Worm (Caenorhabditis elegans): Measurements from ENCODE around the gene T10F2.5.

Gene T10F2.5

DNA sequence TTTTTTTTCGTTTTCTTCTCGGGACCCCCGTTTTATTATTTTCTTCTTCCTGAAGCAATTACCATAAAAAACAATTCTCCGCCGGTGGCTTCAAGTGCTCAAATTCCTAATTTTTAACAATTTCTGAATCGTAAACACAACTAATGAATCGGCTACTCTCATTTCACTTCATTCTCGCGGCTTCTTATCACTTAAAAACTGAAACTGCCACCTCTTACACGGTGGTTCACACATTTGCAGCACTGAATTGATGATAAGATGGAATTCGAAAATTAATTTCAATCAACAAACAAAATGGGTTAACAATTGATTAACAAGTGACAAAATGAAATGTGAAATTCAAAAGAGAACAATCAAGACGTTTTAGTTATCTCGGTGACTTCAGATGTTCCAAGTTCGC, 22.3 kb downstream of the T10F2.5 start:
- TF ChIP-seq tbx-11 (GFP tag; IDR thresholded peaks at IDR 0.05) (no peak), ceh-13 (GFP tag; optimal IDR thresholded peaks at IDR 0.05) (no peak), ets-7 (tag; optimal IDR thresholded peaks at IDR 0.05) (no peak), tbx-37 (GFP tag; conservative IDR thresholded peaks at IDR 0.05) (no peak), aly-1 (tag; optimal IDR thresholded peaks at IDR 0.05) (no peak), hmg-4 (GFP tag; optimal IDR thresholded peaks at IDR 0.05) (no peak), F13C5.2 (tag; optimal IDR thresholded peaks at IDR 0.05) (no peak), B0310.2 (tag; optimal IDR thresholded peaks at IDR 0.05) (no peak), ama-1 (optimal IDR thresholded peaks at IDR 0.05) (no peak), pes-1 (GFP tag; IDR thresholded peaks at IDR 0.05) (no peak), flt-1 (GFP tag; IDR thresholded peaks at IDR 0.05) (no peak), ceh-36 (tag; optimal IDR thresholded peaks at IDR 0.05) (no peak), sea-1 (GFP tag; conservative IDR thresholded peaks at IDR 0.05) (no peak), scrt-1 (GFP tag; IDR thresholded peaks at IDR 0.05) (no peak)

DNA sequence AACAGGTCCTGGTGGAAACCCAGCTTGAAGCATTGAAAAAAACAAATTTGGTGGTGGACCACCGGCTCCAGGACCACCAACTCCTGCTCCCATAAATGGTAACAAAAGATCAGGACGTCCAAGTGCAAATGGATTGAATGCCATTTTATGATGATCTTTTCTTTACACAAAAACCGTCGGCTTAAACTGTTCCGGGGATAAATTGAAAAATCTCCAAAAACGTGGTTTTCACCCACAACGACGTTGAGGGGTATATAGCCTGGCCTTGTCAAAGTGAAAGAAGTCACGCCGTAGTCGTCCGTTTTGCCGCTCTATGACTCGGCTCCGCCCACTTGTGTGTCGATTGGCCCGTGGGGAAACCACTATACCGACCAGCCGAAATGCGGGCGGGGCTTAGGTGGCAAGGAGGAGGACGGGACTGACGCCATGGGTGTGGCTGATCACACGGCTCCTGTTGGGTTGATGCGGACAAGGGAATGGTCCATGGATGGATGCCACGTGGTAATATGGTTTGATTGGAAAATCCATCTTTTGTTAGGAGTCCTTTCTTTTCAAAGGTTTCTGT, 23.3 kb downstream of the T10F2.5 start, which contains the start of gene tbx-2:
Gene tbx-2, minus strand, starts transcription at position 264 of the 565 bp plus-strand sequence.
- TF ChIP-seq sea-1 (GFP tag; conservative IDR thresholded peaks at IDR 0.05), result 0 out of 2 replicates have a peak, but pooled peaks have one; percentile 26
- no peak for TF ChIP-seq hnd-1 (tag; optimal IDR thresholded peaks at IDR 0.05)
- no peak for TF ChIP-seq B0310.2 (tag; optimal IDR thresholded peaks at IDR 0.05)
- TF ChIP-seq scrt-1 (GFP tag; IDR thresholded peaks at IDR 0.05), result 0 out of 2 replicates have a peak, but pooled peaks have one; percentile 62
- no peak for TF ChIP-seq tbx-11 (GFP tag; IDR thresholded peaks at IDR 0.05)
- peak; percentile 17 for TF ChIP-seq aly-1 (tag; optimal IDR thresholded peaks at IDR 0.05)

DNA sequence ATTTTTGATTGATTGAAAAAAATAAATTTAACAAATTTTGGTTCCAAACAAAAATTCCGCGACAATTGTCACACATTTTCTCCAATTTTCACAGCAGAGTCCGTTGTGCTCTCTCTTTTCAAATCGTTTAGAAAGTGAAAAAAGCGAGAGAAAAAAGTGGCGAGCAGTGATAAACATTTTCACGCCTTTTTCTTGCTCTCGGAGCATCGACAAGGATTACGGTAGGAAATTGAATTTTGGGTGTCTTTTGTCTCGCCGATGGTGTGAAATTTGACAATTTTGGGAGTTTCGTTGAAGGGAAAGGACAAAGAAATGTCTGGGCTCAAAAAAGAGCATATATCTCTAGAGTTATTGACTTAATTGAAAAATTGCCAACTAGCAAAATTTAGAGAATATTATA, 24.9 kb downstream of the T10F2.5 start:
- TF ChIP-seq sea-1 (GFP tag; conservative IDR thresholded peaks at IDR 0.05), result no peak
- no peak for TF ChIP-seq F13C5.2 (tag; optimal IDR thresholded peaks at IDR 0.05)
- no peak for TF ChIP-seq aly-1 (tag; optimal IDR thresholded peaks at IDR 0.05)
- TF ChIP-seq pes-1 (GFP tag; IDR thresholded peaks at IDR 0.05), result no peak
- TF ChIP-seq flt-1 (GFP tag; IDR thresholded peaks at IDR 0.05), result no peak
- no peak for TF ChIP-seq hmbx-1 (tag; optimal IDR thresholded peaks at IDR 0.05)
- no peak for TF ChIP-seq hnd-1 (tag; optimal IDR thresholded peaks at IDR 0.05)
- TF ChIP-seq hmg-4 (GFP tag; optimal IDR thresholded peaks at IDR 0.05), result no peak
- TF ChIP-seq tra-4 (tag; optimal IDR thresholded peaks at IDR 0.05), result no peak
- TF ChIP-seq ceh-13 (GFP tag; optimal IDR thresholded peaks at IDR 0.05), result no peak
- TF ChIP-seq tbx-11 (GFP tag; IDR thresholded peaks at IDR 0.05), result no peak
- no peak for TF ChIP-seq ceh-36 (tag; optimal IDR thresholded peaks at IDR 0.05)
- no peak for TF ChIP-seq scrt-1 (GFP tag; IDR thresholded peaks at IDR 0.05)
- TF ChIP-seq ets-7 (tag; optimal IDR thresholded peaks at IDR 0.05), result no peak
- TF ChIP-seq tbx-37 (GFP tag; conservative IDR thresholded peaks at IDR 0.05), result no peak
- no peak for TF ChIP-seq ama-1 (optimal IDR thresholded peaks at IDR 0.05)
- no peak for TF ChIP-seq B0310.2 (tag; optimal IDR thresholded peaks at IDR 0.05)

DNA sequence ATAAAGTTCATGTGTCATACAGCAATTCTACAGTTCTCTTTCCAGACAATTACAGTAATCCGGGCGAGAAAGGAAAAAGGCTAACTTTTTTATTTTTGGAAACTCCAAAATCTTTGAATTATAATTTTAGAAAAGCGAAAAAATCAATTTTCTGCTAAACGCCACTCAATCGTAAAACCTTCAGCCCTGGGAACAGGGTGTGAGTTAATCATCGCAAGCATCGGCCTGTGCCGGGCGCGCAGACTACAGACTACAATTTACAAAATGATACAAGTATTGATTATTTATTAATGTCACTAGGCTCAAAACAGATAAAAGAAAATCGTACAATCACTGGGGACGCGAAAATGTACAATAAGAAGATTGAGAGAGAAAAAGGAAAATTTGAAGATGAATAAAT, 28.8 kb downstream of the T10F2.5 start:
- TF ChIP-seq tra-4 (tag; optimal IDR thresholded peaks at IDR 0.05), result no peak
- TF ChIP-seq tbx-37 (GFP tag; conservative IDR thresholded peaks at IDR 0.05), result no peak
- TF ChIP-seq aly-1 (tag; optimal IDR thresholded peaks at IDR 0.05), result no peak
- TF ChIP-seq hmg-4 (GFP tag; optimal IDR thresholded peaks at IDR 0.05), result no peak
- no peak for TF ChIP-seq B0310.2 (tag; optimal IDR thresholded peaks at IDR 0.05)

- no peak for TF ChIP-seq scrt-1 (GFP tag; IDR thresholded peaks at IDR 0.05)
- no peak for TF ChIP-seq aly-1 (tag; optimal IDR thresholded peaks at IDR 0.05)
- no peak for TF ChIP-seq hmg-4 (GFP tag; optimal IDR thresholded peaks at IDR 0.05)
- TF ChIP-seq tra-4 (tag; optimal IDR thresholded peaks at IDR 0.05), result no peak
- no peak for TF ChIP-seq flt-1 (GFP tag; IDR thresholded peaks at IDR 0.05)
- TF ChIP-seq tbx-11 (GFP tag; IDR thresholded peaks at IDR 0.05), result no peak
- no peak for TF ChIP-seq F13C5.2 (tag; optimal IDR thresholded peaks at IDR 0.05)
- TF ChIP-seq B0310.2 (tag; optimal IDR thresholded peaks at IDR 0.05), result no peak
- TF ChIP-seq ama-1 (optimal IDR thresholded peaks at IDR 0.05), result no peak
- TF ChIP-seq ets-7 (tag; optimal IDR thresholded peaks at IDR 0.05), result no peak
- no peak for TF ChIP-seq tbx-37 (GFP tag; conservative IDR thresholded peaks at IDR 0.05)
Observed at ce11 chrIII:5129261-5129660, 30.1 kb downstream of the T10F2.5 start.

DNA sequence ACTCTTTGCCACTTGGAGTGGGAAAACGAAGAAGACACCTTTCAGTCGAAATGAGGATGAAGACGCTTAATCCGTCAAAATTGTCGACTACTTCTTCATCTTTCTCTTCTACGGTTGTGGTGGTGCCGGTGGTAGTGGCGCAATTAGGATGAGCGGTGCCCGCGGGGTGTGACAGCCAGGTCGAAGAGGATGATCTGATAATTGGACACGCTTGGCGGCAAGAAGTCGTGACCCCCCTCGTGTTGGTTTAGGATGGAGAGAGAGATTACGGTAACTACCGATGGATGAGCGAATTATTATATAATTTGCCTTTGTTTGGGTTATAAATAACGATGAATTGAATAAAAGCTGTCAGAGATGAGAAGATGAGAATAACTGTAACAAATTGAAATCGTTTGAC, 32.4 kb downstream of the T10F2.5 start:
- TF ChIP-seq hnd-1 (tag; optimal IDR thresholded peaks at IDR 0.05) (no peak), tra-4 (tag; optimal IDR thresholded peaks at IDR 0.05) (no peak), flt-1 (GFP tag; IDR thresholded peaks at IDR 0.05) (no peak), ceh-13 (GFP tag; optimal IDR thresholded peaks at IDR 0.05) (no peak), tbx-37 (GFP tag; conservative IDR thresholded peaks at IDR 0.05) (no peak), B0310.2 (tag; optimal IDR thresholded peaks at IDR 0.05) (no peak), pes-1 (GFP tag; IDR thresholded peaks at IDR 0.05) (no peak), hmbx-1 (tag; optimal IDR thresholded peaks at IDR 0.05) (no peak), hmg-4 (GFP tag; optimal IDR thresholded peaks at IDR 0.05) (no peak), ets-7 (tag; optimal IDR thresholded peaks at IDR 0.05) (no peak), sea-1 (GFP tag; conservative IDR thresholded peaks at IDR 0.05) (no peak), scrt-1 (GFP tag; IDR thresholded peaks at IDR 0.05) (no peak), ceh-36 (tag; optimal IDR thresholded peaks at IDR 0.05) (no peak), aly-1 (tag; optimal IDR thresholded peaks at IDR 0.05) (no peak), tbx-11 (GFP tag; IDR thresholded peaks at IDR 0.05) (no peak), F13C5.2 (tag; optimal IDR thresholded peaks at IDR 0.05) (no peak), ama-1 (optimal IDR thresholded peaks at IDR 0.05) (no peak)

DNA sequence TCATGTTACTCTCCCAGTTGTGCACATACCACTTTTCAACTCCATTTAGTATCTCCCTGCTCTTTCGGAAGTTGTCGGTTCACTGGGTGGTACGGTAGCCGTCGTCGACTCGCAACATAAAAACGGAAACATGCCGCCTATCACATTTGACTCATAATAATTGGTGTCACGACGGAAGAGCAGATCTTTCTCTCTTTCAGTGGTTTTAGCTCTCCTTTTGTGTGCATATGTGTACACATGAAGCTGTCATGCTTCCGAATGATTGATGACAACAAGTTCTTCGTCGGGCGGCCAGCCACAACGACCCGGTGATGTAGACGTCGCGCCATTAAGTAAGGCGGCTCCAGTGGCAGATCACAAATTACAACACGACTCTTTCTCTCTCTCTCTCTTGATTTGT, 33.6 kb downstream of the T10F2.5 start:
- no peak for TF ChIP-seq hmbx-1 (tag; optimal IDR thresholded peaks at IDR 0.05)
- no peak for TF ChIP-seq tbx-11 (GFP tag; IDR thresholded peaks at IDR 0.05)
- TF ChIP-seq aly-1 (tag; optimal IDR thresholded peaks at IDR 0.05), result no peak

DNA sequence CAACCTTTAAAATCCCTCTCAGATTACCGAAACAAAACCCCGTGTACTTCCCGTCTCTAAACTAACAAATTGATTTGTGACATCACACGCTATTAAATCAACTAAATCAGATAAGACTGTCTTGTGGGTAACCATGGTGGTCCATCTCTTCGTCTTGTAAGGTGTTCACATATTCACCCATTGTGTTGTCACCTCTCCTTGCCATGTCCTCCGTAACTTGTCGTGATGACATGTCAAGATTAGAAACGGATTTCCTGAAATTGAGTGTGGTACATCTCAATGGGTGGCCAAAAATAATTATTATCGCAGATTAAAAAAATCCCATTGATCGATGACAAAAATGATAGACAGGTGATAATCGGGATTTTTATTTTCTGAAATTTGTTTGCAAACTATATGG, 35.0 kb downstream of the T10F2.5 start:
- TF ChIP-seq aly-1 (tag; optimal IDR thresholded peaks at IDR 0.05), result no peak
- TF ChIP-seq tra-4 (tag; optimal IDR thresholded peaks at IDR 0.05), result no peak
- no peak for TF ChIP-seq B0310.2 (tag; optimal IDR thresholded peaks at IDR 0.05)
- TF ChIP-seq flt-1 (GFP tag; IDR thresholded peaks at IDR 0.05), result no peak
- TF ChIP-seq pes-1 (GFP tag; IDR thresholded peaks at IDR 0.05), result no peak
- TF ChIP-seq ama-1 (optimal IDR thresholded peaks at IDR 0.05), result no peak
- no peak for TF ChIP-seq sea-1 (GFP tag; conservative IDR thresholded peaks at IDR 0.05)
- TF ChIP-seq tbx-11 (GFP tag; IDR thresholded peaks at IDR 0.05), result no peak
- TF ChIP-seq F13C5.2 (tag; optimal IDR thresholded peaks at IDR 0.05), result no peak
- no peak for TF ChIP-seq ceh-36 (tag; optimal IDR thresholded peaks at IDR 0.05)
- no peak for TF ChIP-seq ceh-13 (GFP tag; optimal IDR thresholded peaks at IDR 0.05)
- TF ChIP-seq hmg-4 (GFP tag; optimal IDR thresholded peaks at IDR 0.05), result no peak
- TF ChIP-seq hmbx-1 (tag; optimal IDR thresholded peaks at IDR 0.05), result no peak

All from whole organism, early embryonic.